Worm (Caenorhabditis elegans): Measurements from ENCODE around the gene irld-48.

DNA sequence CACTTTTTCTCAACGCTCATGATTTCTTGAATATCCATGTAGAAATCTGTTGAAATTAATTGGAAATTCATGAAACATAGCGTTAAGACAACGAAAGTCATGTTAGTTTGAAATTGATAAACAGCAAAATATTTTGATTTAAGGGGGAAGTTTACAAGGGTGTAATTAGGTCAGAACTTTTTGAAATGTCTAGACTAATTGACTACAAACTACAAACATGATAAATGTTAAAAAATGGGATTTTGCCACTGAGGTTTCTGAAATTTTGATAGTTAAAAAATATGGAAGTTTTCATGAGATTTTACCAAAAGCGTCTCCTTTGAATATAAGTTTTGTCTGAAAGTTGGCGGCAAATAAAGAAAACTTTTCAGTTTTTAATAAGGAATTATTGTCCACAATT lies 18.0 kb upstream of the irld-48 start, which contains the start of gene irld-65:
- TF ChIP-seq pha-4 (tag; optimal IDR thresholded peaks at IDR 0.05) (no peak), zip-8 (tag; optimal IDR thresholded peaks at IDR 0.05) (no peak), snpc-4 (tag; optimal IDR thresholded peaks at IDR 0.05) (no peak), tbx-8 (GFP tag; optimal IDR thresholded peaks at IDR 0.05) (no peak), blmp-1 (tag; optimal IDR thresholded peaks at IDR 0.05) (no peak), nhr-76 (tag; optimal IDR thresholded peaks at IDR 0.05) (no peak), lsy-2 (tag; optimal IDR thresholded peaks at IDR 0.05) (no peak), lin-32 (GFP tag; optimal IDR thresholded peaks at IDR 0.05) (no peak), unc-39 (tag; optimal IDR thresholded peaks at IDR 0.05) (no peak), cnd-1 (tag; optimal IDR thresholded peaks at IDR 0.05) (no peak)

All from whole organism, mixed stage, embryonic.